Worm (Caenorhabditis elegans) whole organism, L2 larva: ENCODE data around the gene cyp-33C6.

Experiments
- C34F6.9 ChIP-seq: fragments of 150-350 bp; optimal IDR thresholded peaks from 2 replicates; lab custom pipeline; 2014; ENCODE audit warnings: missing biosample characterization, missing genetic modification characterization
- F13H6.1 ChIP-seq: sonication (generic microtip); optimal IDR thresholded peaks from 2 replicates; lab custom pipeline; 2016; ENCODE audit warnings: missing genetic modification characterization, missing compliant biosample characterization
- R02D3.7 ChIP-seq: fragments of 150-350 bp; optimal IDR thresholded peaks from 2 replicates; lab custom pipeline; 2014; ENCODE audit warnings: missing biosample characterization, missing genetic modification characterization
- ZK546.5 ChIP-seq: sonication (generic microtip); optimal IDR thresholded peaks from 2 replicates; lab custom pipeline; 2017; ENCODE audit warnings: missing biosample characterization, missing genetic modification characterization
- alr-1 ChIP-seq: fragments of 150-350 bp; optimal IDR thresholded peaks from 2 replicates; lab custom pipeline; 2014; ENCODE audit warnings: missing biosample characterization, missing genetic modification characterization
- aly-2 ChIP-seq: fragments of 150-350 bp; optimal IDR thresholded peaks from 2 replicates; lab custom pipeline; 2014; ENCODE audit warnings: missing biosample characterization, missing genetic modification characterization
- ama-1 ChIP-seq: fragments of 150-350 bp; optimal IDR thresholded peaks from 2 replicates; lab custom pipeline; 2018; ENCODE audit warnings: inconsistent platforms
- blmp-1 ChIP-seq: sonication (generic microtip); optimal IDR thresholded peaks from 2 replicates; lab custom pipeline; 2017; ENCODE audit warnings: missing genetic modification characterization, mild to moderate bottlenecking, missing compliant biosample characterization, antibody characterized with exemption, moderate library complexity; ENCODE audit not compliant: insufficient read depth
- ceh-16 ChIP-seq: fragments of 150-350 bp; optimal IDR thresholded peaks from 2 replicates; lab custom pipeline; 2014; ENCODE audit warnings: missing biosample characterization, missing genetic modification characterization
- crh-2 ChIP-seq: sonication (generic microtip); optimal IDR thresholded peaks from 2 replicates; lab custom pipeline; 2017; ENCODE audit warnings: missing biosample characterization, missing genetic modification characterization
- dmd-4 ChIP-seq: sonication (generic microtip); optimal IDR thresholded peaks from 2 replicates; lab custom pipeline; 2017; ENCODE audit warnings: missing biosample characterization, missing genetic modification characterization
- egl-27 ChIP-seq: sonication (generic microtip); optimal IDR thresholded peaks from 3 replicates; lab custom pipeline; 2017; ENCODE audit warnings: missing biosample characterization, missing genetic modification reagents, missing genetic modification characterization
- elt-3 ChIP-seq: sonication (generic microtip); optimal IDR thresholded peaks from 2 replicates; lab custom pipeline; 2017; ENCODE audit warnings: missing biosample characterization, missing genetic modification characterization
- fos-1 ChIP-seq: fragments of 150-350 bp; optimal IDR thresholded peaks from 2 replicates; lab custom pipeline; 2014; ENCODE audit warnings: missing biosample characterization, missing genetic modification characterization
- gmeb-1 ChIP-seq: fragments of 150-350 bp; optimal IDR thresholded peaks from 2 replicates; lab custom pipeline; 2014; ENCODE audit warnings: missing biosample characterization, missing genetic modification characterization
- lin-13 ChIP-seq: fragments of 150-350 bp; optimal IDR thresholded peaks from 2 replicates; lab custom pipeline; 2014; ENCODE audit warnings: missing biosample characterization, missing genetic modification reagents, missing genetic modification characterization
- lsy-2 ChIP-seq, 2 experiments: fragments of 150-350 bp in 1 of 2; sonication (generic microtip) in 1 of 2; optimal IDR thresholded peaks; 2 replicates each; lab custom pipeline; 2014 to 2017; ENCODE audit warnings: missing biosample characterization in 2 of 2, missing genetic modification characterization in 2 of 2
- mab-5 ChIP-seq: fragments of 150-350 bp; optimal IDR thresholded peaks from 2 replicates; lab custom pipeline; 2014; ENCODE audit warnings: missing biosample characterization, missing genetic modification characterization
- mbf-1 ChIP-seq: sonication (generic microtip); optimal IDR thresholded peaks from 2 replicates; lab custom pipeline; 2017; ENCODE audit warnings: missing biosample characterization, missing genetic modification characterization
- mdl-1 ChIP-seq, 2 experiments: fragments of 150-350 bp in 1 of 2; sonication (generic microtip) in 1 of 2; optimal IDR thresholded peaks; 2 replicates each; lab custom pipeline; 2017; ENCODE audit warnings: missing biosample characterization in 2 of 2, missing genetic modification characterization in 2 of 2
- nhr-129 ChIP-seq: fragments of 150-350 bp; optimal IDR thresholded peaks from 2 replicates; lab custom pipeline; 2014; ENCODE audit warnings: missing biosample characterization, missing genetic modification characterization
- nhr-23 ChIP-seq: fragments of 150-350 bp; optimal IDR thresholded peaks from 2 replicates; lab custom pipeline; 2014; ENCODE audit warnings: missing biosample characterization, missing genetic modification reagents, missing genetic modification characterization
- nhr-237 ChIP-seq: fragments of 150-350 bp; optimal IDR thresholded peaks from 2 replicates; lab custom pipeline; 2014; ENCODE audit warnings: missing biosample characterization, missing genetic modification characterization
- nhr-25 ChIP-seq: fragments of 150-350 bp; sonication (generic microtip); optimal IDR thresholded peaks from 3 replicates; lab custom pipeline; 2014; ENCODE audit warnings: missing biosample characterization, missing genetic modification characterization
- nhr-6 ChIP-seq: fragments of 150-350 bp; optimal IDR thresholded peaks from 2 replicates; lab custom pipeline; 2014; ENCODE audit warnings: missing biosample characterization, missing genetic modification characterization
- skn-1 ChIP-seq: sonication (generic microtip); optimal IDR thresholded peaks from 2 replicates; lab custom pipeline; 2017; ENCODE audit warnings: missing biosample characterization, missing genetic modification characterization
- sma-9 ChIP-seq, 2 experiments: fragments of 150-350 bp in 1 of 2; sonication (generic microtip) in 1 of 2; optimal IDR thresholded peaks; 2 replicates each; lab custom pipeline; 2014 to 2016; ENCODE audit warnings: missing genetic modification characterization in 2 of 2, mild to moderate bottlenecking in 1 of 2, missing biosample characterization in 1 of 2, missing compliant biosample characterization in 1 of 2, missing genetic modification reagents in 1 of 2, moderate library complexity in 1 of 2
- unc-39 ChIP-seq: fragments of 150-350 bp; optimal IDR thresholded peaks from 2 replicates; lab custom pipeline; 2014; ENCODE audit warnings: missing biosample characterization, missing genetic modification characterization
- unc-55 ChIP-seq: fragments of 150-350 bp; sonication (generic microtip); optimal IDR thresholded peaks from 3 replicates; lab custom pipeline; 2014; ENCODE audit warnings: missing biosample characterization, missing genetic modification reagents, missing genetic modification characterization
- ztf-11 ChIP-seq: sonication (generic microtip); optimal IDR thresholded peaks from 2 replicates; lab custom pipeline; 2017; ENCODE audit warnings: missing biosample characterization, missing genetic modification characterization
- ztf-4 ChIP-seq: fragments of 150-350 bp; optimal IDR thresholded peaks from 2 replicates; lab custom pipeline; 2014; ENCODE audit warnings: missing biosample characterization, missing genetic modification characterization

cyp-33C6 gene

ce11 chrV:2249310-2249709 is at the start of gene cyp-33C6:
cyp-33C6 (minus strand) TSS chrV:2249410.
- TF ChIP-seq elt-3 (no peak), nhr-23 (no peak), dmd-4 (tag; lab: Kevin White, UChicago) (no peak), ZK546.5 (tag; lab: Kevin White, UChicago) (no peak), alr-1 (tag; lab: Kevin White, UChicago) (no peak), nhr-6 (tag; lab: Kevin White, UChicago) (no peak)

ce11 chrV:2294577-2294976 is 45.4 kb upstream of the cyp-33C6 start, which contains the start of gene nhr-226:
nhr-226 (plus strand) TSS chrV:2294877.
- TF ChIP-seq R02D3.7 (tag; lab: Kevin White, UChicago) (no peak), nhr-237 (no peak), fos-1 (tag; lab: Kevin White, UChicago) (peak; percentile 46), sma-9 (GFP tag; optimal IDR thresholded peaks at IDR 0.05; lab: Kevin White, UChicago) (no peak), sma-9 (tag; optimal IDR thresholded peaks at IDR 0.05; lab: Kevin White, UChicago) (no peak)

DNA sequence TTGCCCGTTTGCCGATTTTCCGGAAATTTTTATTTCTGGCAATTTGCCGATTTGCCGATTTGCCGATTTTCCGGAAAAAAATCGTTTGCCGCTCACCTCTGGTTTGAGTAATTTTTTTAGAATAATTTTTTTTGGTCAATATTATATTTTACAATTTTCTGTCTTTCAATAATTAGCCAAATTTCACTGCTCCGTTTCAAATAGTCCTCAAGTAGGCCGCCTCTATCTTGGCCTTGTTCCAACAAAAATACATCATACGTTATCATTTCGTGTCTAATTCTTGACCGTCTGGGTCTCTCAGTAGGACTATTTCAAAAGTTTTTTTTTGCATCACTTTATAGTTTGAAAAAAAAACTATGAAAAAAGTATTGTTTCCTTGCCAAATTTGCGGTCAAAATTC is 43.0 kb upstream of the cyp-33C6 start, which contains the start of gene nhr-115:
TSS of gene nhr-115 (plus strand) at position 301 of the 400 bp plus-strand sequence.
- peak; percentile 37 for TF ChIP-seq fos-1 (tag; lab: Kevin White, UChicago)
- no peak for TF ChIP-seq unc-39 (tag; lab: Kevin White, UChicago)

- TF ChIP-seq mbf-1 (tag; lab: Kevin White, UChicago) (no peak), mdl-1 (tag; optimal IDR thresholded peaks at IDR 0.05; lab: Kevin White, UChicago) (no peak), alr-1 (tag; lab: Kevin White, UChicago) (no peak), egl-27 (no peak), sma-9 (GFP tag; optimal IDR thresholded peaks at IDR 0.05; lab: Kevin White, UChicago) (peak; percentile 18), sma-9 (tag; optimal IDR thresholded peaks at IDR 0.05; lab: Kevin White, UChicago) (no peak), lin-13 (no peak), ceh-16 (no peak), fos-1 (tag; lab: Kevin White, UChicago) (peak; percentile 57)
- TF ChIP-seq, all 48 proteins: peak for 2
Measured at ce11 chrV:2290329-2290728, 41.1 kb upstream of the cyp-33C6 start, which contains the start of gene nhr-225. nhr-225 (minus strand) TSS chrV:2290474.

DNA sequence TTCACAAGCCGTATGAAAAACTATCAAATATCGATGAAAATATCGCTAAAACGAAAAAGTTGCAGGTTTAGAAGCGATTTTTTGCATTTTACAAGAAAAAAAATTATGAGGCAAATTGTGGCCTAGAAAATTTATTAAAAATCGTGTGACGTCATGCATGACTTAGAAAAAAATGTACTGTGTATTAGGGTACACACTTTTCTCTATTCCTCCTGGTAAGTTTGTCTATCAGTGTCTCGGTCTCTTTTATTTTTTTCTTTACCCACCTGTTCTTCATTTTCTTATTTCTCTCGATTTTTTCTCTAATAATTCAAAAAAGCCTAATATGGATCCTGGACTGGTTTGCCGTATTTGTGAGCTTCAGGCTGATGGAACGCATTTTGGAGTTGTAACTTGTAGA is 35.9 kb upstream of the cyp-33C6 start, which contains the start of gene nhr-227:
TSS of gene nhr-227 (plus strand) at position 326 of the 400 bp plus-strand sequence.
- TF ChIP-seq fos-1 (tag; lab: Kevin White, UChicago) (no peak), crh-2 (no peak), aly-2 (tag; lab: Kevin White, UChicago) (no peak), ztf-4 (tag; lab: Kevin White, UChicago) (no peak), ama-1 (no peak)

- TF ChIP-seq skn-1 (peak; percentile 77), gmeb-1 (tag; lab: Kevin White, UChicago) (peak; percentile 13), nhr-25 (peak; percentile 15), unc-55 (peak; percentile 29), mab-5 (no peak), blmp-1 (tag; lab: Kevin White, UChicago) (peak; percentile 19), sma-9 (GFP tag; optimal IDR thresholded peaks at IDR 0.05; lab: Kevin White, UChicago) (peak; percentile 45), sma-9 (tag; optimal IDR thresholded peaks at IDR 0.05; lab: Kevin White, UChicago) (no peak), F13H6.1 (tag; lab: Kevin White, UChicago) (peak; percentile 15), crh-2 (peak; percentile 17), C34F6.9 (peak; percentile 60), fos-1 (tag; lab: Kevin White, UChicago) (peak; percentile 74), ztf-4 (tag; lab: Kevin White, UChicago) (no peak), ztf-11 (tag; lab: Kevin White, UChicago) (no peak), aly-2 (tag; lab: Kevin White, UChicago) (no peak), egl-27 (no peak), R02D3.7 (tag; lab: Kevin White, UChicago) (no peak), lsy-2 (tag; optimal IDR thresholded peaks at IDR 0.05; lab: Kevin White, UChicago) (peak in 1 of 2 experiments; percentile 54), nhr-129 (tag; lab: Kevin White, UChicago) (peak; percentile 41)
Measured at ce11 chrV:2281499-2281898, 32.3 kb upstream of the cyp-33C6 start, which contains the start of gene nhr-228. nhr-228 (plus strand) TSS chrV:2281759.
